Worm (Caenorhabditis elegans) whole organism, mixed stage, embryonic: ENCODE data around the gene irg-8.

Source experiments
- blmp-1 ChIP-seq: fragments of 150-350 bp; optimal IDR thresholded peaks from 2 replicates; lab custom pipeline; 2014; ENCODE audit warnings: missing biosample characterization, missing genetic modification characterization
- elt-1 ChIP-seq: sonication (generic microtip); optimal IDR thresholded peaks from 2 replicates; lab custom pipeline; 2017; ENCODE audit warnings: missing genetic modification characterization, mild to moderate bottlenecking, missing compliant biosample characterization, antibody characterized with exemption, moderate library complexity, borderline replicate concordance; ENCODE audit not compliant: insufficient read depth
- elt-3 ChIP-seq: fragments of 150-350 bp; optimal IDR thresholded peaks from 2 replicates; lab custom pipeline; 2014; ENCODE audit warnings: missing biosample characterization, missing genetic modification characterization
- lin-13 ChIP-seq: fragments of 150-350 bp; optimal IDR thresholded peaks from 2 replicates; lab custom pipeline; 2014; ENCODE audit warnings: missing biosample characterization, missing genetic modification characterization
- nhr-12 ChIP-seq: fragments of 150-350 bp; optimal IDR thresholded peaks from 2 replicates; lab custom pipeline; 2014; ENCODE audit warnings: missing biosample characterization, missing genetic modification characterization
- nhr-237 ChIP-seq: fragments of 150-350 bp; optimal IDR thresholded peaks from 2 replicates; lab custom pipeline; 2014; ENCODE audit warnings: missing biosample characterization, missing genetic modification characterization
- nhr-28 ChIP-seq: fragments of 150-350 bp; optimal IDR thresholded peaks from 2 replicates; lab custom pipeline; 2014; ENCODE audit warnings: missing biosample characterization, missing genetic modification characterization
- tbx-8 ChIP-seq: fragments of 200-800 bp; sonication (Bioruptor generic); optimal IDR thresholded peaks from 2 replicates; lab custom pipeline; 2018; ENCODE audit warnings: mild to moderate bottlenecking, missing genetic modification characterization, moderate library complexity, missing compliant biosample characterization

ce11 chrV:446988-447387 lies 29.5 kb upstream of the irg-8 start:
- TF ChIP-seq lin-13 (tag; lab: Kevin White, UChicago) (no peak), elt-1 (tag; lab: Kevin White, UChicago) (no peak), elt-3 (no peak), tbx-8 (GFP tag; lab: Kevin White, UChicago) (no peak), nhr-28 (tag; lab: Kevin White, UChicago) (no peak), blmp-1 (tag; lab: Kevin White, UChicago) (no peak), nhr-12 (tag; lab: Kevin White, UChicago) (no peak), nhr-237 (tag; lab: Kevin White, UChicago) (no peak)
